Fruit fly (Drosophila melanogaster) whole organism, prepupa: ENCODE data around the gene CG13073.

Experiments used
- Blimp-1 ChIP-seq: fragments of 200-800 bp; sonication (Bioruptor generic); optimal IDR thresholded peaks from 3 replicates; lab custom pipeline; 2017; ENCODE audit warnings: missing biosample characterization, missing genetic modification characterization, mild to moderate bottlenecking, moderate library complexity, missing genetic modification reagents
- CG10631 ChIP-seq: fragments of 200-800 bp; sonication (Bioruptor generic); optimal IDR thresholded peaks from 2 replicates; lab custom pipeline; 2016; ENCODE audit warnings: missing biosample characterization, missing genetic modification characterization
- CG10669 ChIP-seq: fragments of 200-800 bp; sonication (Bioruptor generic); optimal IDR thresholded peaks from 3 replicates; lab custom pipeline; 2018; ENCODE audit warnings: missing biosample characterization, mild to moderate bottlenecking, missing genetic modification characterization, moderate library complexity
- CG11294 ChIP-seq: fragments of 200-800 bp; sonication (Bioruptor generic); IDR thresholded peaks from 2 replicates; pipeline ENCODE4 v1.3.6; 2022; ENCODE audit warnings: missing biosample characterization, missing genetic modification characterization
- CG11902 ChIP-seq: fragments of 200-800 bp; sonication (Bioruptor generic); optimal IDR thresholded peaks from 3 replicates; lab custom pipeline; 2016; ENCODE audit warnings: missing biosample characterization, missing genetic modification characterization
- CG15336 ChIP-seq: fragments of 200-800 bp; sonication (Bioruptor generic); IDR thresholded peaks from 2 replicates; pipeline ENCODE4 v1.3.6; 2022; ENCODE audit warnings: missing biosample characterization, missing genetic modification characterization
- CG3032 ChIP-seq: fragments of 200-800 bp; optimal IDR thresholded peaks from 2 replicates; lab custom pipeline; 2019; ENCODE audit warnings: missing biosample characterization, mild to moderate bottlenecking, missing genetic modification characterization, moderate library complexity
- CG32006 ChIP-seq: fragments of 200-800 bp; sonication (Bioruptor generic); optimal IDR thresholded peaks from 3 replicates; lab custom pipeline; 2017; ENCODE audit warnings: missing biosample characterization, mild to moderate bottlenecking, missing genetic modification characterization
- CG4318 ChIP-seq: fragments of 200-800 bp; sonication (Bioruptor generic); optimal IDR thresholded peaks from 3 replicates; lab custom pipeline; 2017; ENCODE audit warnings: missing biosample characterization, mild to moderate bottlenecking, missing genetic modification characterization
- CG6163 ChIP-seq: fragments of 200-800 bp; sonication (Bioruptor generic); IDR thresholded peaks from 3 replicates; pipeline ENCODE4 v1.3.6; 2022; ENCODE audit warnings: missing biosample characterization, missing genetic modification characterization
- CG6808 ChIP-seq: fragments of 200-800 bp; sonication (Bioruptor generic); optimal IDR thresholded peaks from 3 replicates; lab custom pipeline; 2017; ENCODE audit warnings: missing biosample characterization, missing genetic modification characterization, mild to moderate bottlenecking, moderate library complexity, missing genetic modification reagents
- CG7368 ChIP-seq: fragments of 200-800 bp; sonication (Bioruptor generic); optimal IDR thresholded peaks from 3 replicates; lab custom pipeline; 2016; ENCODE audit warnings: missing biosample characterization, missing genetic modification characterization
- CG8119 ChIP-seq: fragments of 200-800 bp; sonication (Bioruptor generic); IDR thresholded peaks from 3 replicates; pipeline ENCODE4 v1.3.6; 2022; ENCODE audit warnings: missing biosample characterization, missing genetic modification characterization
- CG8319 ChIP-seq: fragments of 200-800 bp; sonication (Bioruptor generic); optimal IDR thresholded peaks from 3 replicates; lab custom pipeline; 2016; ENCODE audit warnings: missing biosample characterization, missing genetic modification characterization
- CG8632 ChIP-seq: fragments of 200-800 bp; sonication (Bioruptor generic); optimal IDR thresholded peaks from 3 replicates; lab custom pipeline; 2016; ENCODE audit warnings: missing biosample characterization, missing genetic modification characterization
- CG9139 ChIP-seq: fragments of 200-800 bp; sonication (Bioruptor generic); optimal IDR thresholded peaks from 3 replicates; lab custom pipeline; 2017; ENCODE audit warnings: missing biosample characterization, mild to moderate bottlenecking, missing genetic modification characterization
- Eip75B ChIP-seq: fragments of 200-800 bp; sonication (Bioruptor generic); optimal IDR thresholded peaks from 3 replicates; lab custom pipeline; 2016; ENCODE audit warnings: missing biosample characterization, missing genetic modification characterization
- Eip78C ChIP-seq: fragments of 200-800 bp; sonication (Bioruptor generic); peaks from one replicate; lab custom pipeline; 2016; ENCODE audit warnings: missing biosample characterization, missing genetic modification characterization
- Ets96B ChIP-seq: fragments of 200-800 bp; optimal IDR thresholded peaks from 2 replicates; lab custom pipeline; 2019; ENCODE audit warnings: missing biosample characterization, mild to moderate bottlenecking, missing genetic modification characterization, moderate library complexity
- Gug ChIP-seq: fragments of 200-800 bp; sonication (Bioruptor generic); IDR thresholded peaks from 2 replicates; pipeline ENCODE4 v1.3.6; 2022; ENCODE audit warnings: missing biosample characterization, missing genetic modification characterization
- Hr38 ChIP-seq: sonication (Bioruptor generic); optimal IDR thresholded peaks from 2 replicates; lab custom pipeline; 2016; ENCODE audit warnings: missing biosample characterization, missing genetic modification characterization
- Hr39 ChIP-seq: fragments of 200-800 bp; sonication (Bioruptor generic); optimal IDR thresholded peaks from 2 replicates; lab custom pipeline; 2016; ENCODE audit warnings: missing biosample characterization, missing genetic modification characterization
- Hr4 ChIP-seq: fragments of 200-800 bp; sonication (Bioruptor generic); optimal IDR thresholded peaks from 3 replicates; lab custom pipeline; 2016; ENCODE audit warnings: missing biosample characterization, missing genetic modification characterization
- Lpt ChIP-seq: fragments of 200-800 bp; sonication (Bioruptor generic); optimal IDR thresholded peaks from 3 replicates; lab custom pipeline; 2016; ENCODE audit warnings: missing biosample characterization, missing genetic modification characterization
- OdsH ChIP-seq: fragments of 200-800 bp; sonication (Bioruptor generic); optimal IDR thresholded peaks from 3 replicates; lab custom pipeline; 2016; ENCODE audit warnings: missing biosample characterization, missing genetic modification characterization
- Smox ChIP-seq: fragments of 200-800 bp; sonication (Bioruptor generic); optimal IDR thresholded peaks from 3 replicates; lab custom pipeline; 2016; ENCODE audit warnings: missing biosample characterization, missing genetic modification characterization
- Sox14 ChIP-seq: fragments of 200-800 bp; sonication (Bioruptor generic); optimal IDR thresholded peaks from 3 replicates; lab custom pipeline; 2016; ENCODE audit warnings: missing biosample characterization, missing genetic modification characterization
- Sox15 ChIP-seq: fragments of 200-800 bp; sonication (Bioruptor generic); optimal IDR thresholded peaks from 3 replicates; lab custom pipeline; 2016; ENCODE audit warnings: missing biosample characterization, missing genetic modification characterization
- dsx ChIP-seq: fragments of 200-800 bp; optimal IDR thresholded peaks from 3 replicates; lab custom pipeline; 2019; ENCODE audit warnings: missing biosample characterization, mild to moderate bottlenecking, missing genetic modification characterization, moderate library complexity; ENCODE audit not compliant: poor library complexity, severe bottlenecking
- eg ChIP-seq: fragments of 200-800 bp; sonication (Bioruptor generic); IDR thresholded peaks from 3 replicates; pipeline ENCODE4 v1.3.6; 2022; ENCODE audit warnings: missing biosample characterization, missing genetic modification characterization
- fd59A ChIP-seq: fragments of 200-800 bp; sonication (Bioruptor generic); optimal IDR thresholded peaks from 2 replicates; lab custom pipeline; 2017; ENCODE audit warnings: missing biosample characterization, mild to moderate bottlenecking, missing genetic modification characterization, missing genetic modification reagents
- fd85E ChIP-seq: fragments of 200-800 bp; sonication (Bioruptor generic); optimal IDR thresholded peaks from 3 replicates; lab custom pipeline; 2016; ENCODE audit warnings: missing biosample characterization, missing genetic modification characterization
- pdm3 ChIP-seq: fragments of 200-800 bp; sonication (Bioruptor generic); optimal IDR thresholded peaks from 3 replicates; lab custom pipeline; 2016; ENCODE audit warnings: missing biosample characterization, missing genetic modification characterization
- ss ChIP-seq, 2 experiments: fragments of 200-800 bp; sonication (Bioruptor generic); optimal IDR thresholded peaks; 2 replicates in 1 of 2; 3 replicates in 1 of 2; lab custom pipeline; 2017 to 2018; ENCODE audit warnings: mild to moderate bottlenecking in 2 of 2, missing biosample characterization in 2 of 2, missing genetic modification characterization in 2 of 2, moderate library complexity in 1 of 2
- svp ChIP-seq: fragments of 200-800 bp; sonication (Bioruptor generic); peaks from one replicate; lab custom pipeline; 2016; ENCODE audit warnings: missing biosample characterization, missing genetic modification characterization

CG13073 gene

dm6 chr3L:16211156-16211935, 5.8 kb downstream of the CG13073 start (continued):
- TF ChIP-seq CG32006 (GFP tag; lab: Kevin White, UChicago) (peak; percentile 97), svp (peak; percentile 70), Hr38 (GFP tag; lab: Kevin White, UChicago) (no peak), fd59A (GFP tag; lab: Kevin White, UChicago) (peak; percentile 79), Hr39 (GFP tag; lab: Kevin White, UChicago) (peak; percentile 55), Blimp-1 (GFP tag; lab: Kevin White, UChicago) (no peak), eg (GFP tag; lab: Robert Waterston, UW) (peak; percentile 55; the same call in 2 of the 3 replicates), CG8119 (GFP tag; lab: Robert Waterston, UW) (peak; percentile 73), OdsH (GFP tag; lab: Kevin White, UChicago) (peak; percentile 87), dsx (GFP tag; lab: Kevin White, UChicago) (peak; percentile 89), CG4318 (peak; percentile 90), Sox15 (GFP tag; lab: Kevin White, UChicago) (peak; percentile 58), CG11902 (GFP tag; lab: Kevin White, UChicago) (peak; percentile 50), CG15336 (GFP tag; lab: Robert Waterston, UW) (peak; percentile 71), Eip75B (peak; percentile 69), CG10669 (peak; percentile 81), ss (GFP tag; optimal IDR thresholded peaks at IDR 0.05; lab: Kevin White, UChicago) (peak; percentile 53 to 55), CG10631 (GFP tag; lab: Kevin White, UChicago) (peak; percentile 84), CG7368 (GFP tag; lab: Kevin White, UChicago) (peak; percentile 16), Eip78C (peak; percentile 84), CG3032 (peak; percentile 78), Lpt (peak; percentile 55), pdm3 (peak; percentile 78), Hr4 (GFP tag; lab: Kevin White, UChicago) (peak; percentile 86)

dm6 chr3L:16209641-16210040, 7.5 kb downstream of the CG13073 start:
- no peak for TF ChIP-seq Smox (GFP tag; lab: Kevin White, UChicago)
- TF ChIP-seq CG10631 (GFP tag; lab: Kevin White, UChicago) = no peak
- no peak for TF ChIP-seq dsx (GFP tag; lab: Kevin White, UChicago)
- 0 out of 3 replicates have a peak, but pooled peaks have one; percentile 8 for TF ChIP-seq eg (GFP tag; lab: Robert Waterston, UW)
- no peak for TF ChIP-seq fd85E (GFP tag; lab: Kevin White, UChicago)
- no peak for TF ChIP-seq CG7368 (GFP tag; lab: Kevin White, UChicago)
- no peak for TF ChIP-seq Ets96B (tag; lab: Kevin White, UChicago)
- TF ChIP-seq Eip78C = no peak
- no peak for TF ChIP-seq CG8632 (GFP tag; lab: Kevin White, UChicago)
- TF ChIP-seq CG11294 (GFP tag; lab: Robert Waterston, UW) = no peak
- peak; percentile 34 for TF ChIP-seq CG9139
- TF ChIP-seq Eip75B = peak; percentile 20
- no peak for TF ChIP-seq Gug (GFP tag; lab: Robert Waterston, UW)
- no peak for TF ChIP-seq CG8319 (GFP tag; lab: Kevin White, UChicago)
- no peak for TF ChIP-seq Sox14 (GFP tag; lab: Kevin White, UChicago)
- TF ChIP-seq CG6163 = 0 out of 3 replicates have a peak, but pooled peaks have one; percentile 20
- TF ChIP-seq svp = no peak
- no peak for TF ChIP-seq Hr39 (GFP tag; lab: Kevin White, UChicago)
- peak; percentile 36 to 75 for TF ChIP-seq ss (GFP tag; optimal IDR thresholded peaks at IDR 0.05; lab: Kevin White, UChicago)
- TF ChIP-seq CG11902 (GFP tag; lab: Kevin White, UChicago) = no peak
- TF ChIP-seq CG6808 (GFP tag; lab: Kevin White, UChicago) = peak; percentile 14
- no peak for TF ChIP-seq pdm3
